Fruit fly (Drosophila melanogaster) whole organism, embryonic: ENCODE results near the gene CG12253.

Source experiments
- Antp ChIP-seq: fragments of 200-800 bp; sonication (Bioruptor generic); optimal IDR thresholded peaks from 3 replicates; lab custom pipeline; 2016; ENCODE audit warnings: missing biosample characterization, missing genetic modification characterization
- Bgb ChIP-seq: fragments of 200-800 bp; sonication (Bioruptor generic); IDR thresholded peaks from 2 replicates; pipeline ENCODE4 v1.3.6; 2022; ENCODE audit warnings: missing biosample characterization, missing genetic modification characterization; ENCODE audit not compliant: partially characterized antibody
- CG10431 ChIP-seq: fragments of 200-800 bp; sonication (Bioruptor generic); optimal IDR thresholded peaks from 3 replicates; lab custom pipeline; 2018; ENCODE audit warnings: missing biosample characterization, mild to moderate bottlenecking, missing genetic modification characterization
- CG10959 ChIP-seq: fragments of 200-800 bp; sonication (Bioruptor generic); IDR thresholded peaks from 2 replicates; pipeline ENCODE4 v1.3.6; 2022; ENCODE audit warnings: missing biosample characterization, missing genetic modification characterization
- CG11093 ChIP-seq: fragments of 200-800 bp; sonication (Bioruptor generic); IDR thresholded peaks from 3 replicates; pipeline ENCODE4 v1.3.6; 2022; ENCODE audit warnings: missing biosample characterization, missing genetic modification characterization
- CG11398 ChIP-seq: fragments of 200-800 bp; sonication (Bioruptor generic); optimal IDR thresholded peaks from 2 replicates; lab custom pipeline; 2016; ENCODE audit warnings: missing biosample characterization, missing genetic modification characterization
- CG11504 ChIP-seq: fragments of 200-800 bp; sonication (Bioruptor generic); optimal IDR thresholded peaks from 3 replicates; lab custom pipeline; 2019; ENCODE audit warnings: missing biosample characterization, mild to moderate bottlenecking, missing genetic modification characterization, moderate library complexity
- CG12391 ChIP-seq: fragments of 200-800 bp; sonication (Bioruptor generic); optimal IDR thresholded peaks from 3 replicates; lab custom pipeline; 2018; ENCODE audit warnings: missing biosample characterization, mild to moderate bottlenecking, missing genetic modification characterization, moderate library complexity
- CG13424 ChIP-seq: fragments of 200-800 bp; sonication (Bioruptor generic); optimal IDR thresholded peaks from 2 replicates; lab custom pipeline; 2019; ENCODE audit warnings: missing biosample characterization, mild to moderate bottlenecking, missing genetic modification characterization, moderate library complexity
- CG15011 ChIP-seq: fragments of 200-800 bp; sonication (Bioruptor generic); optimal IDR thresholded peaks from 3 replicates; lab custom pipeline; 2018; ENCODE audit warnings: missing biosample characterization, mild to moderate bottlenecking, missing genetic modification characterization
- CG17328 ChIP-seq: fragments of 200-800 bp; sonication (Bioruptor generic); IDR thresholded peaks from 2 replicates; pipeline ENCODE4 v1.3.6; 2022; ENCODE audit warnings: missing biosample characterization, missing genetic modification characterization
- CG2875 ChIP-seq: fragments of 200-800 bp; sonication (Bioruptor generic); optimal IDR thresholded peaks from 2 replicates; lab custom pipeline; 2017; ENCODE audit warnings: missing biosample characterization, mild to moderate bottlenecking, missing genetic modification characterization, missing genetic modification reagents
- CG2889 ChIP-seq: fragments of 200-800 bp; sonication (Bioruptor generic); IDR thresholded peaks from 3 replicates; pipeline ENCODE4 v1.3.6; 2022; ENCODE audit warnings: missing biosample characterization, missing genetic modification characterization
- CG31365 ChIP-seq: fragments of 200-800 bp; sonication (Bioruptor generic); optimal IDR thresholded peaks from 2 replicates; lab custom pipeline; 2018; ENCODE audit warnings: missing biosample characterization, mild to moderate bottlenecking, missing genetic modification characterization
- CG4730 ChIP-seq: fragments of 200-800 bp; sonication (Bioruptor generic); IDR thresholded peaks from 2 replicates; pipeline ENCODE4 v1.3.6; 2022; ENCODE audit warnings: missing biosample characterization, missing genetic modification characterization
- CG6813 ChIP-seq: fragments of 200-800 bp; sonication (Bioruptor generic); optimal IDR thresholded peaks from 2 replicates; lab custom pipeline; 2017; ENCODE audit warnings: missing biosample characterization, missing genetic modification characterization, mild to moderate bottlenecking, moderate library complexity, missing genetic modification reagents
- CG7556 ChIP-seq: fragments of 200-800 bp; sonication (Bioruptor generic); optimal IDR thresholded peaks from 2 replicates; lab custom pipeline; 2017; ENCODE audit warnings: missing biosample characterization, mild to moderate bottlenecking, missing genetic modification characterization
- CG8281 ChIP-seq: fragments of 200-800 bp; sonication (Bioruptor generic); optimal IDR thresholded peaks from 2 replicates; lab custom pipeline; 2018; ENCODE audit warnings: missing biosample characterization, mild to moderate bottlenecking, missing genetic modification characterization, moderate library complexity
- CG8290 ChIP-seq, 3 experiments: fragments of 200-800 bp; sonication (Bioruptor generic); optimal IDR thresholded peaks; 2 replicates each; lab custom pipeline; 2016 to 2019; ENCODE audit warnings: missing biosample characterization in 3 of 3, missing genetic modification characterization in 3 of 3, mild to moderate bottlenecking in 2 of 3, moderate library complexity in 1 of 3
- CHES-1-like ChIP-seq: fragments of 200-800 bp; sonication (Bioruptor generic); optimal IDR thresholded peaks from 2 replicates; lab custom pipeline; 2016; ENCODE audit warnings: missing biosample characterization, missing genetic modification characterization
- CoRest ChIP-seq: fragments of 200-800 bp; sonication (Bioruptor generic); optimal IDR thresholded peaks from 3 replicates; lab custom pipeline; 2018; ENCODE audit warnings: missing biosample characterization, mild to moderate bottlenecking, missing genetic modification characterization, moderate library complexity
- Dip3 ChIP-seq: fragments of 200-800 bp; sonication (Bioruptor generic); optimal IDR thresholded peaks from 3 replicates; lab custom pipeline; 2016; ENCODE audit warnings: missing biosample characterization, missing genetic modification characterization
- Dll ChIP-seq: fragments of 200-800 bp; sonication (Bioruptor generic); IDR thresholded peaks from 4 replicates; pipeline ENCODE4 v1.3.6; 2022; ENCODE audit warnings: missing biosample characterization, missing genetic modification characterization; ENCODE audit not compliant: partially characterized antibody
- ERR ChIP-seq: fragments of 200-800 bp; sonication (Bioruptor generic); optimal IDR thresholded peaks from 2 replicates; lab custom pipeline; 2016; ENCODE audit warnings: missing biosample characterization, missing genetic modification characterization
- HmgZ ChIP-seq: fragments of 200-800 bp; sonication (Bioruptor generic); optimal IDR thresholded peaks from 2 replicates; lab custom pipeline; 2018; ENCODE audit warnings: missing biosample characterization, mild to moderate bottlenecking, missing genetic modification characterization
- Hmx ChIP-seq: fragments of 200-800 bp; sonication (Bioruptor generic); optimal IDR thresholded peaks from 2 replicates; lab custom pipeline; 2016; ENCODE audit warnings: missing biosample characterization, missing genetic modification characterization
- Jarid2 ChIP-seq: fragments of 200-800 bp; sonication (Bioruptor generic); optimal IDR thresholded peaks from 3 replicates; lab custom pipeline; 2017; ENCODE audit warnings: mild to moderate bottlenecking, missing biosample characterization, missing genetic modification reagents, missing genetic modification characterization
- Lhr ChIP-seq: fragments of 200-800 bp; sonication (Bioruptor generic); optimal IDR thresholded peaks from 3 replicates; lab custom pipeline; 2017; ENCODE audit warnings: mild to moderate bottlenecking, missing biosample characterization, missing genetic modification reagents, missing genetic modification characterization
- Mrtf ChIP-seq: fragments of 200-800 bp; sonication (Bioruptor generic); IDR thresholded peaks from 3 replicates; pipeline ENCODE4 v1.3.6; 2022; ENCODE audit warnings: missing biosample characterization, missing genetic modification characterization
- NC2β ChIP-seq: fragments of 200-800 bp; sonication (Bioruptor generic); optimal IDR thresholded peaks from 2 replicates; lab custom pipeline; 2016; ENCODE audit warnings: missing biosample characterization, missing genetic modification characterization
- Xrp1 ChIP-seq: fragments of 200-800 bp; sonication (Bioruptor generic); IDR thresholded peaks from 2 replicates; pipeline ENCODE4 v1.3.6; 2022; ENCODE audit warnings: missing biosample characterization, missing genetic modification characterization
- ac ChIP-seq: fragments of 200-800 bp; sonication (Bioruptor generic); optimal IDR thresholded peaks from 3 replicates; lab custom pipeline; 2017; ENCODE audit warnings: missing biosample characterization, mild to moderate bottlenecking, missing genetic modification characterization
- bsh ChIP-seq, 2 experiments: fragments of 200-800 bp; sonication (Bioruptor generic); optimal IDR thresholded peaks; 2 replicates each; lab custom pipeline; 2017 to 2018; ENCODE audit warnings: mild to moderate bottlenecking in 2 of 2, missing biosample characterization in 2 of 2, missing genetic modification characterization in 2 of 2, moderate library complexity in 1 of 2
- caup ChIP-seq: fragments of 200-800 bp; sonication (Bioruptor generic); optimal IDR thresholded peaks from 3 replicates; lab custom pipeline; 2017; ENCODE audit warnings: missing biosample characterization, mild to moderate bottlenecking, missing genetic modification characterization, moderate library complexity; ENCODE audit not compliant: severe bottlenecking
- chif ChIP-seq, 2 experiments: fragments of 200-800 bp; sonication (Bioruptor generic); optimal IDR thresholded peaks; 3 replicates each; lab custom pipeline; 2016; ENCODE audit warnings: missing biosample characterization in 2 of 2, missing genetic modification characterization in 2 of 2
- chm ChIP-seq: fragments of 200-800 bp; sonication (Bioruptor generic); IDR thresholded peaks from 2 replicates; pipeline ENCODE4 v1.3.6; 2022; ENCODE audit warnings: missing biosample characterization, missing genetic modification characterization
- disco-r ChIP-seq: fragments of 200-800 bp; sonication (Bioruptor generic); optimal IDR thresholded peaks from 2 replicates; lab custom pipeline; 2016; ENCODE audit warnings: missing biosample characterization, missing genetic modification characterization
- emc ChIP-seq: fragments of 200-800 bp; sonication (Bioruptor generic); optimal IDR thresholded peaks from 2 replicates; lab custom pipeline; 2016; ENCODE audit warnings: missing biosample characterization, missing genetic modification characterization
- fd96Cb ChIP-seq: fragments of 200-800 bp; sonication (Bioruptor generic); optimal IDR thresholded peaks from 2 replicates; lab custom pipeline; 2018; ENCODE audit warnings: missing biosample characterization, mild to moderate bottlenecking, missing genetic modification characterization, moderate library complexity
- jing ChIP-seq: fragments of 200-800 bp; sonication (Bioruptor generic); optimal IDR thresholded peaks from 2 replicates; lab custom pipeline; 2018; ENCODE audit warnings: missing biosample characterization, mild to moderate bottlenecking, missing genetic modification characterization
- lilli ChIP-seq: fragments of 200-800 bp; sonication (Bioruptor generic); optimal IDR thresholded peaks from 3 replicates; lab custom pipeline; 2016; ENCODE audit warnings: missing biosample characterization, missing genetic modification characterization
- ranshi ChIP-seq: fragments of 200-800 bp; sonication (Bioruptor generic); IDR thresholded peaks from 2 replicates; pipeline ENCODE4 v1.3.6; 2022; ENCODE audit warnings: missing biosample characterization, missing genetic modification characterization
- ro ChIP-seq: fragments of 200-800 bp; sonication (Bioruptor generic); IDR thresholded peaks from 2 replicates; pipeline ENCODE4 v1.3.6; 2022; ENCODE audit warnings: missing biosample characterization, missing genetic modification characterization
- salm ChIP-seq: fragments of 200-800 bp; sonication (Bioruptor generic); optimal IDR thresholded peaks from 2 replicates; lab custom pipeline; 2018; ENCODE audit warnings: missing biosample characterization, mild to moderate bottlenecking, missing genetic modification characterization
- sisA ChIP-seq: fragments of 200-800 bp; sonication (Bioruptor generic); IDR thresholded peaks from 2 replicates; pipeline ENCODE4 v1.3.6; 2022; ENCODE audit warnings: missing biosample characterization, missing genetic modification characterization
- twi ChIP-seq: fragments of 200-800 bp; optimal IDR thresholded peaks from 2 replicates; lab custom pipeline; 2019; ENCODE audit warnings: missing biosample characterization, mild to moderate bottlenecking, missing genetic modification characterization, moderate library complexity
- zen2 ChIP-seq: fragments of 200-800 bp; sonication (Bioruptor generic); IDR thresholded peaks from 3 replicates; pipeline ENCODE4 v1.3.6; 2022; ENCODE audit warnings: missing biosample characterization, missing genetic modification characterization; ENCODE audit not compliant: partially characterized antibody
- zfh1 ChIP-seq: fragments of 200-800 bp; sonication (Bioruptor generic); IDR thresholded peaks from 3 replicates; pipeline ENCODE4 v1.3.6; 2022; ENCODE audit warnings: missing biosample characterization, missing genetic modification characterization

Gene CG12253

DNA sequence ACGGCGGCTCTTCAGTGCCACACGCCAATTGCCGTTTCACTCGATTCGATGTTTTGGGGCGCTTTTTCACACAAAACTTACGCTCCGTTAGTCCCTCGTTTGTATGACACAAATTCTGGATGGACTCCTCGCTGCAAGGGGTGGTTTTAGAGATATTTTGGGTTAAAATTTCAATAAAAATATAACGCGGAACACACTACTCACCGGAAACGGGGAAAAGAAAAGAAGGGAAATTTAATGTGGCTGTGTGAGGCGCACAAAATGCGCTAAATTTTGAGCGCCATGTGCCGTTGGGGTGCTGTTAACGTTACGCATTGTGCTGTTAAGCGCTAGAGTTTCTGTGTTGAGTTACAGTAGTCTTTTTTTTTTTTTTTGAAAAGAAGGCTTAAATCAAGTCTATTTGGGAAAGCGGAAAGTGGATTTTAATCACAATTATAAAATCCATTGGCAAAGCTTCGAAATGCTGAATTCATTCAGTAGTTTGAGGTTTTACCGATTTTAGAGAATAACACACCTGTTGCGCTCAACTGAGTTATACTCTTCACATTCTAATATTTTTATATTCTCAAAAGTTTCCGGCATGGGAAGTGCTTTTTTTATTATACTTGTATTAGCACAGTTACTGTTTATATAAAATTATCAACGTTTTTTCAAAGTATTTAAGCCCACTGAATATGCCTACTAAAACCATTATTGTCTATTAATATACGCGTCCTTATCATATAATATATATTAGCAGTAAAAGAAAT, 16.5 kb downstream of the CG12253 start, which contains the start of gene RpL9 (continued):
- TF ChIP-seq caup (GFP tag; lab: Kevin White, UChicago) = peak; percentile 88
- TF ChIP-seq CG4730 (GFP tag; lab: Robert Waterston, UW) = no peak; the same call in 1 of the 2 replicates
- no peak; the same call in 2 of the 3 replicates for TF ChIP-seq zfh1
- TF ChIP-seq sisA (GFP tag; lab: Robert Waterston, UW) = no peak
- 0 out of 2 replicates have a peak, but pooled peaks have one; percentile 6 for TF ChIP-seq Xrp1 (GFP tag; lab: Robert Waterston, UW)
- TF ChIP-seq CG12391 (tag; lab: Kevin White, UChicago) = no peak
- peak; percentile 49 for TF ChIP-seq CHES-1-like (GFP tag; lab: Kevin White, UChicago)
- TF ChIP-seq CG10959 (GFP tag; lab: Robert Waterston, UW) = no peak; the same call in 1 of the 2 replicates
- TF ChIP-seq ro = no peak
- TF ChIP-seq bsh (GFP tag; optimal IDR thresholded peaks at IDR 0.05; lab: Kevin White, UChicago) = peak in 1 of 2 experiments; percentile 65
- TF ChIP-seq CG10431 (GFP tag; lab: Kevin White, UChicago) = peak; percentile 82
- peak; percentile 45 for TF ChIP-seq lilli (GFP tag; lab: Kevin White, UChicago)
- TF ChIP-seq chm (GFP tag; lab: Robert Waterston, UW) = no peak
- TF ChIP-seq Lhr = peak; percentile 50
- TF ChIP-seq CG31365 (tag; lab: Kevin White, UChicago) = peak; percentile 80
- TF ChIP-seq jing = no peak
- peak; percentile 30 for TF ChIP-seq HmgZ (tag; lab: Kevin White, UChicago)
- peak; percentile 70 for TF ChIP-seq CG11398
- TF ChIP-seq zen2 (GFP tag; lab: Robert Waterston, UW) = no peak
- no peak for TF ChIP-seq Mrtf (GFP tag; lab: Robert Waterston, UW)
- TF ChIP-seq fd96Cb (tag; lab: Kevin White, UChicago) = no peak
- TF ChIP-seq CG2889 (GFP tag; lab: Robert Waterston, UW) = no peak
- no peak for TF ChIP-seq CG7556 (GFP tag; lab: Kevin White, UChicago)
- no peak; the same call in 1 of the 2 replicates for TF ChIP-seq ranshi (GFP tag; lab: Robert Waterston, UW)
- peak in 1 of 2 experiments; percentile 28 for TF ChIP-seq chif (GFP tag; optimal IDR thresholded peaks at IDR 0.05; lab: Kevin White, UChicago)
- TF ChIP-seq Dll (GFP tag; lab: Robert Waterston, UW) = no peak
- peak; percentile 73 for TF ChIP-seq salm (tag; lab: Kevin White, UChicago)
- TF ChIP-seq CG11504 (tag; lab: Kevin White, UChicago) = no peak
- TF ChIP-seq Bgb (GFP tag; lab: Robert Waterston, UW) = peak; percentile 17; the same call in 1 of the 2 replicates
- peak; percentile 89 for TF ChIP-seq CG6813 (GFP tag; lab: Kevin White, UChicago)
- peak; percentile 70 for TF ChIP-seq ac (GFP tag; lab: Kevin White, UChicago)
- peak; percentile 73 for TF ChIP-seq CG2875 (GFP tag; lab: Kevin White, UChicago)
- TF ChIP-seq Hmx = no peak
- no peak for TF ChIP-seq CG11093 (GFP tag; lab: Robert Waterston, UW)
- TF ChIP-seq Jarid2 (GFP tag; lab: Kevin White, UChicago) = no peak
- peak; percentile 26 for TF ChIP-seq Antp
- TF ChIP-seq twi (tag; lab: Kevin White, UChicago) = no peak
- TF ChIP-seq emc (GFP tag; lab: Kevin White, UChicago) = peak; percentile 36
- TF ChIP-seq disco-r (GFP tag; lab: Kevin White, UChicago) = peak; percentile 49
- TF ChIP-seq ERR (GFP tag; lab: Kevin White, UChicago) = no peak
- TF ChIP-seq NC2β = peak; percentile 87
- peak; percentile 50 for TF ChIP-seq CG8281 (tag; lab: Kevin White, UChicago)
- TF ChIP-seq CG13424 = peak; percentile 38
- peak; percentile 45 for TF ChIP-seq Dip3 (GFP tag; lab: Kevin White, UChicago)
- TF ChIP-seq CG17328 = peak; percentile 90; the same call in 1 of the 2 replicates
- TF ChIP-seq CG15011 (GFP tag; lab: Kevin White, UChicago) = peak; percentile 74
- no peak for TF ChIP-seq CoRest (tag; lab: Kevin White, UChicago)
- TF ChIP-seq CG8290 (GFP tag; optimal IDR thresholded peaks at IDR 0.05; lab: Kevin White, UChicago) = peak; percentile 69
- no peak for TF ChIP-seq CG8290 (tag; optimal IDR thresholded peaks at IDR 0.05; lab: Kevin White, UChicago)
